Worm (Caenorhabditis elegans) whole organism, L3 larva: ENCODE results near the gene mvb-12.

Source experiments
- R02D3.7 ChIP-seq: fragments of 150-350 bp; optimal IDR thresholded peaks from 2 replicates; lab custom pipeline; 2014; ENCODE audit warnings: missing biosample characterization, missing genetic modification characterization
- ZK546.5 ChIP-seq: sonication (generic microtip); optimal IDR thresholded peaks from 2 replicates; lab custom pipeline; 2017; ENCODE audit warnings: missing biosample characterization, missing genetic modification characterization
- aly-2 ChIP-seq: fragments of 150-350 bp; optimal IDR thresholded peaks from 2 replicates; lab custom pipeline; 2014; ENCODE audit warnings: missing biosample characterization, missing genetic modification characterization
- ama-1 ChIP-seq: fragments of 150-350 bp; optimal IDR thresholded peaks from 2 replicates; lab custom pipeline; 2018
- ceh-28 ChIP-seq: fragments of 150-350 bp; optimal IDR thresholded peaks from 2 replicates; lab custom pipeline; 2014; ENCODE audit warnings: missing biosample characterization, missing genetic modification reagents, missing genetic modification characterization
- daf-12 ChIP-seq: fragments of 150-350 bp; optimal IDR thresholded peaks from 2 replicates; lab custom pipeline; 2014; ENCODE audit warnings: missing biosample characterization, missing genetic modification reagents, missing genetic modification characterization
- egl-5 ChIP-seq: fragments of 150-350 bp; optimal IDR thresholded peaks from 2 replicates; lab custom pipeline; 2017; ENCODE audit warnings: missing biosample characterization, missing genetic modification reagents, missing genetic modification characterization, inconsistent platforms
- elt-1 ChIP-seq: fragments of 150-350 bp; optimal IDR thresholded peaks from 2 replicates; lab custom pipeline; 2014; ENCODE audit warnings: missing biosample characterization, missing genetic modification characterization
- elt-2 ChIP-seq: sonication (generic microtip); optimal IDR thresholded peaks from 2 replicates; lab custom pipeline; 2016; ENCODE audit warnings: missing genetic modification reagents, mild to moderate bottlenecking, missing genetic modification characterization, missing compliant biosample characterization
- elt-3 ChIP-seq, 3 experiments: fragments of 150-350 bp in 1 of 3; sonication (generic microtip) in 2 of 3; optimal IDR thresholded peaks; 2 replicates in 2 of 3; 4 replicates in 1 of 3; lab custom pipeline; 2014 to 2017; ENCODE audit warnings: missing biosample characterization in 3 of 3, missing genetic modification characterization in 3 of 3
- eor-1 ChIP-seq, 2 experiments: fragments of 150-350 bp; optimal IDR thresholded peaks; 2 replicates each; lab custom pipeline; 2014 to 2018; ENCODE audit warnings: missing biosample characterization in 2 of 2, missing genetic modification characterization in 2 of 2
- fkh-10 ChIP-seq: sonication (generic microtip); optimal IDR thresholded peaks from 2 replicates; lab custom pipeline; 2017; ENCODE audit warnings: missing biosample characterization, missing genetic modification reagents, missing genetic modification characterization
- fkh-2 ChIP-seq: fragments of 150-350 bp; optimal IDR thresholded peaks from 2 replicates; lab custom pipeline; 2014; ENCODE audit warnings: missing biosample characterization, missing genetic modification reagents, missing genetic modification characterization
- fos-1 ChIP-seq: fragments of 150-350 bp; optimal IDR thresholded peaks from 2 replicates; lab custom pipeline; 2014; ENCODE audit warnings: missing biosample characterization, missing genetic modification characterization
- hmg-11 ChIP-seq: sonication (generic microtip); optimal IDR thresholded peaks from 2 replicates; lab custom pipeline; 2016; ENCODE audit warnings: missing genetic modification characterization, missing compliant biosample characterization
- jun-1 ChIP-seq: fragments of 150-350 bp; optimal IDR thresholded peaks from 2 replicates; lab custom pipeline; 2014; ENCODE audit warnings: missing biosample characterization, missing genetic modification reagents, missing genetic modification characterization
- lin-15B ChIP-seq: fragments of 150-350 bp; optimal IDR thresholded peaks from 2 replicates; lab custom pipeline; 2014; ENCODE audit warnings: missing biosample characterization, missing genetic modification characterization
- lin-39 ChIP-seq: fragments of 150-350 bp; optimal IDR thresholded peaks from 2 replicates; lab custom pipeline; 2018; ENCODE audit warnings: missing biosample characterization, missing genetic modification reagents, missing genetic modification characterization
- lsy-12 ChIP-seq: sonication (generic microtip); optimal IDR thresholded peaks from 2 replicates; lab custom pipeline; 2016; ENCODE audit warnings: mild to moderate bottlenecking, missing genetic modification characterization, missing compliant biosample characterization
- mml-1 ChIP-seq: fragments of 150-350 bp; sonication (generic microtip); optimal IDR thresholded peaks from 3 replicates; lab custom pipeline; 2014; ENCODE audit warnings: missing biosample characterization, missing genetic modification characterization
- nfya-1 ChIP-seq: sonication (generic microtip); optimal IDR thresholded peaks from 2 replicates; lab custom pipeline; 2017; ENCODE audit warnings: missing genetic modification characterization, mild to moderate bottlenecking, missing compliant biosample characterization, antibody characterized with exemption, moderate library complexity; ENCODE audit not compliant: insufficient read depth
- nhr-11 ChIP-seq: fragments of 150-350 bp; optimal IDR thresholded peaks from 2 replicates; lab custom pipeline; 2014; ENCODE audit warnings: missing biosample characterization, missing genetic modification characterization
- nhr-12 ChIP-seq: fragments of 150-350 bp; optimal IDR thresholded peaks from 2 replicates; lab custom pipeline; 2014; ENCODE audit warnings: missing biosample characterization, missing genetic modification characterization
- nhr-23 ChIP-seq: fragments of 150-350 bp; optimal IDR thresholded peaks from 2 replicates; lab custom pipeline; 2014; ENCODE audit warnings: missing biosample characterization, missing genetic modification reagents, missing genetic modification characterization
- nhr-237 ChIP-seq: fragments of 150-350 bp; optimal IDR thresholded peaks from 2 replicates; lab custom pipeline; 2014; ENCODE audit warnings: missing biosample characterization, missing genetic modification characterization
- nhr-25 ChIP-seq: sonication (generic microtip); optimal IDR thresholded peaks from 2 replicates; lab custom pipeline; 2017; ENCODE audit warnings: missing biosample characterization, missing genetic modification characterization
- nhr-28 ChIP-seq: fragments of 150-350 bp; optimal IDR thresholded peaks from 2 replicates; lab custom pipeline; 2014; ENCODE audit warnings: missing biosample characterization, missing genetic modification characterization
- nhr-43 ChIP-seq: sonication (generic microtip); optimal IDR thresholded peaks from 2 replicates; lab custom pipeline; 2016; ENCODE audit warnings: mild to moderate bottlenecking, missing genetic modification characterization, missing compliant biosample characterization; ENCODE audit not compliant: poor library complexity, severe bottlenecking
- nhr-67 ChIP-seq: fragments of 150-350 bp; optimal IDR thresholded peaks from 2 replicates; lab custom pipeline; 2014; ENCODE audit warnings: missing biosample characterization, missing genetic modification characterization
- nhr-76 ChIP-seq: fragments of 150-350 bp; sonication (generic microtip); optimal IDR thresholded peaks from 5 replicates; lab custom pipeline; 2014; ENCODE audit warnings: missing biosample characterization, missing genetic modification characterization
- pha-4 ChIP-seq: fragments of 150-350 bp; optimal IDR thresholded peaks from 2 replicates; lab custom pipeline; 2014; ENCODE audit warnings: missing biosample characterization, missing genetic modification reagents, missing genetic modification characterization
- pqm-1 ChIP-seq: fragments of 150-350 bp; optimal IDR thresholded peaks from 2 replicates; lab custom pipeline; 2017; ENCODE audit warnings: missing biosample characterization, missing genetic modification characterization, inconsistent platforms
- sea-2 ChIP-seq: fragments of 150-350 bp; sonication (generic microtip); optimal IDR thresholded peaks from 4 replicates; lab custom pipeline; 2014; ENCODE audit warnings: missing biosample characterization, missing genetic modification reagents, missing genetic modification characterization
- skn-1 ChIP-seq: fragments of 150-350 bp; optimal IDR thresholded peaks from 2 replicates; lab custom pipeline; 2014; ENCODE audit warnings: missing biosample characterization, missing genetic modification characterization
- snpc-4 ChIP-seq: fragments of 150-350 bp; optimal IDR thresholded peaks from 2 replicates; lab custom pipeline; 2014; ENCODE audit warnings: missing biosample characterization, missing genetic modification characterization
- tbx-2 ChIP-seq: sonication (generic microtip); optimal IDR thresholded peaks from 2 replicates; lab custom pipeline; 2016; ENCODE audit warnings: mild to moderate bottlenecking, missing genetic modification characterization, missing compliant biosample characterization
- unc-39 ChIP-seq: sonication (generic microtip); optimal IDR thresholded peaks from 4 replicates; lab custom pipeline; 2017; ENCODE audit warnings: missing biosample characterization, missing genetic modification characterization
- unc-62 ChIP-seq: fragments of 150-350 bp; sonication (generic microtip); optimal IDR thresholded peaks from 4 replicates; lab custom pipeline; 2014; ENCODE audit warnings: missing biosample characterization, missing genetic modification reagents, missing genetic modification characterization
- zag-1 ChIP-seq: fragments of 150-350 bp; optimal IDR thresholded peaks from 2 replicates; lab custom pipeline; 2014; ENCODE audit warnings: missing biosample characterization, missing genetic modification characterization
- ztf-11 ChIP-seq: fragments of 150-350 bp; optimal IDR thresholded peaks from 2 replicates; lab custom pipeline; 2014; ENCODE audit warnings: missing biosample characterization, missing genetic modification characterization
- ztf-4 ChIP-seq: fragments of 150-350 bp; optimal IDR thresholded peaks from 2 replicates; lab custom pipeline; 2014; ENCODE audit warnings: missing biosample characterization, missing genetic modification characterization

Gene mvb-12

DNA sequence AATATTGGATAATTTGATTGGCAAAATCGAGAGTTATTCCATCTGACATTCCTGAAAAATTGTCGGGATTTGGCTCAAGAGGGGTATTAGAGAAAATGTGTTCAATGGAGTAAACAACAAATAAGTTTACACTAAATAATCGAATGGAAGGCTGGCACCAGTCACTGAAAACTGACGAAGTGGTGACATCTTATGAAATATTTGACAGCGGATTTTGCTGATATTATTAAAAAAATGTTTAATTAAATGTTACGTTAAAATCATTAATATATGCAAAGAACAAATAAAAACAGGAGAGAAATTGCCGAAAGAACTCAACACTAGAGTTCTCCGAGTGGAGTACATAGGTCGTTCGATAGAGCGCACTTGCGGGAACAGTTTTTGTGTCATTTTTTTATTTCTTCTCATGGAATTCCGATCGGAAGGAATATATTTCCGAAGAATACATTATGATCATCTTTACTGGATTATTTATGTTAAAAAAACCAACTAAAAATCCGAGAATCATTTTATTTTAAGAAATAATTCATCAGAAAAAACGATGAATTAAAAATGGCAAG, 44.7 kb upstream of the mvb-12 start, which contains the start of gene tag-322 (continued):
- TF ChIP-seq nhr-28 (tag; lab: Kevin White, UChicago) = no peak
- TF ChIP-seq ama-1 (lab: Kevin White, UChicago) = no peak
- TF ChIP-seq nhr-43 (tag; lab: Kevin White, UChicago) = peak; percentile 35
- no peak for TF ChIP-seq ztf-4 (tag; lab: Kevin White, UChicago)
- TF ChIP-seq nhr-12 (tag; lab: Kevin White, UChicago) = no peak

- no peak for TF ChIP-seq ceh-28 (tag; lab: Kevin White, UChicago)
- peak; percentile 95 for TF ChIP-seq ama-1 (lab: Kevin White, UChicago)
- no peak for TF ChIP-seq nhr-11 (tag; lab: Kevin White, UChicago)
- TF ChIP-seq unc-39 = no peak
- TF ChIP-seq fkh-10 (GFP tag; lab: Kevin White, UChicago) = no peak
- TF ChIP-seq tbx-2 (tag; lab: Kevin White, UChicago) = no peak
- peak; percentile 16 for TF ChIP-seq nhr-43 (tag; lab: Kevin White, UChicago)
- TF ChIP-seq elt-2 = peak; percentile 48
- peak; percentile 70 for TF ChIP-seq lin-39 (tag; lab: Kevin White, UChicago)
- no peak for TF ChIP-seq elt-3 (tag; optimal IDR thresholded peaks at IDR 0.05; lab: Kevin White, UChicago)
- TF ChIP-seq sea-2 (GFP tag; lab: Kevin White, UChicago) = no peak
- TF ChIP-seq ZK546.5 = no peak
- no peak for TF ChIP-seq nhr-28 (tag; lab: Kevin White, UChicago)
- TF ChIP-seq nfya-1 (tag; lab: Kevin White, UChicago) = peak; percentile 66
- no peak for TF ChIP-seq R02D3.7 (tag; lab: Kevin White, UChicago)
- no peak for TF ChIP-seq unc-62
- no peak for TF ChIP-seq snpc-4
- TF ChIP-seq pha-4 = peak; percentile 74
- TF ChIP-seq fos-1 (tag; lab: Kevin White, UChicago) = no peak
- no peak for TF ChIP-seq eor-1 (tag; optimal IDR thresholded peaks at IDR 0.05; lab: Kevin White, UChicago)
- peak; percentile 17 for TF ChIP-seq pqm-1 (tag; lab: Kevin White, UChicago)
- no peak for TF ChIP-seq aly-2 (tag; lab: Kevin White, UChicago)
- no peak for TF ChIP-seq daf-12 (tag; lab: Kevin White, UChicago)
- no peak for TF ChIP-seq nhr-76 (tag; lab: Kevin White, UChicago)
- TF ChIP-seq ztf-11 = no peak
- no peak for TF ChIP-seq zag-1 (tag; lab: Kevin White, UChicago)
- TF ChIP-seq elt-1 = no peak
- TF ChIP-seq ztf-4 (tag; lab: Kevin White, UChicago) = peak; percentile 64
- peak; percentile 41 for TF ChIP-seq lin-15B (tag; lab: Kevin White, UChicago)
- no peak for TF ChIP-seq fkh-2 (tag; lab: Kevin White, UChicago)
- TF ChIP-seq nhr-237 (tag; lab: Kevin White, UChicago) = no peak
- peak; percentile 46 for TF ChIP-seq lsy-12
- TF ChIP-seq nhr-12 (tag; lab: Kevin White, UChicago) = no peak
- peak; percentile 43 for TF ChIP-seq nhr-25 (tag; lab: Kevin White, UChicago)
- no peak for TF ChIP-seq nhr-67 (tag; lab: Kevin White, UChicago)
- TF ChIP-seq jun-1 = peak; percentile 8
- peak; percentile 32 for TF ChIP-seq hmg-11 (tag; lab: Kevin White, UChicago)
- TF ChIP-seq skn-1 (tag; lab: Kevin White, UChicago) = no peak
- TF ChIP-seq egl-5 = peak; percentile 32
- TF ChIP-seq nhr-23 = no peak
- no peak for TF ChIP-seq mml-1 (tag; lab: Kevin White, UChicago)
Observed at ce11 chrIV:7789521-7789949, 40.8 kb upstream of the mvb-12 start, which contains the start of gene imp-3. Gene imp-3, minus strand, starts transcription at chrIV:7789613.
